Fruit fly (Drosophila melanogaster) whole organism, embryonic: ENCODE data around the gene lama.

ENCODE experiments used
- Asciz ChIP-seq: fragments of 200-800 bp; sonication (Bioruptor generic); optimal IDR thresholded peaks from 2 replicates; lab custom pipeline; 2017; ENCODE audit warnings: missing biosample characterization, mild to moderate bottlenecking, missing genetic modification characterization, missing genetic modification reagents
- Atf6 ChIP-seq: fragments of 200-800 bp; sonication (Bioruptor generic); IDR thresholded peaks from 2 replicates; pipeline ENCODE4 v1.3.6; 2022; ENCODE audit warnings: missing biosample characterization, missing genetic modification characterization
- CG11085 ChIP-seq: fragments of 200-800 bp; sonication (Bioruptor generic); IDR thresholded peaks from 2 replicates; pipeline ENCODE4 v1.3.6; 2022; ENCODE audit warnings: missing biosample characterization, missing genetic modification characterization
- CG12391 ChIP-seq: fragments of 200-800 bp; sonication (Bioruptor generic); optimal IDR thresholded peaks from 3 replicates; lab custom pipeline; 2018; ENCODE audit warnings: missing biosample characterization, mild to moderate bottlenecking, missing genetic modification characterization, moderate library complexity
- CG13624 ChIP-seq: fragments of 200-800 bp; sonication (Bioruptor generic); optimal IDR thresholded peaks from 2 replicates; lab custom pipeline; 2016; ENCODE audit warnings: missing biosample characterization, missing genetic modification characterization
- CG14014 ChIP-seq: fragments of 200-800 bp; sonication (Bioruptor generic); IDR thresholded peaks from 2 replicates; pipeline ENCODE4 v1.3.6; 2022; ENCODE audit warnings: missing biosample characterization, missing genetic modification characterization
- CG14050 ChIP-seq: fragments of 200-800 bp; sonication (Bioruptor generic); IDR thresholded peaks from 3 replicates; pipeline ENCODE4 v1.3.6; 2022; ENCODE audit warnings: missing biosample characterization, missing genetic modification characterization
- CG15514 ChIP-seq: fragments of 200-800 bp; sonication (Bioruptor generic); optimal IDR thresholded peaks from 3 replicates; lab custom pipeline; 2017; ENCODE audit warnings: missing biosample characterization, missing genetic modification characterization, mild to moderate bottlenecking, moderate library complexity, missing genetic modification reagents
- CG16815 ChIP-seq: fragments of 200-800 bp; sonication (Bioruptor generic); optimal IDR thresholded peaks from 3 replicates; lab custom pipeline; 2017; ENCODE audit warnings: missing biosample characterization, mild to moderate bottlenecking, missing genetic modification characterization
- CG17359 ChIP-seq: fragments of 200-800 bp; sonication (Bioruptor generic); optimal IDR thresholded peaks from 3 replicates; lab custom pipeline; 2018; ENCODE audit warnings: missing biosample characterization, mild to moderate bottlenecking, missing genetic modification characterization, moderate library complexity
- CG31388 ChIP-seq: fragments of 200-800 bp; sonication (Bioruptor generic); optimal IDR thresholded peaks from 2 replicates; lab custom pipeline; 2016; ENCODE audit warnings: missing biosample characterization, missing genetic modification characterization
- CG32772 ChIP-seq: fragments of 200-800 bp; sonication (Bioruptor generic); IDR thresholded peaks from 2 replicates; pipeline ENCODE4 v1.3.6; 2022; ENCODE audit warnings: missing biosample characterization, missing genetic modification characterization
- CG8089 ChIP-seq: fragments of 200-800 bp; sonication (Bioruptor generic); optimal IDR thresholded peaks from 3 replicates; lab custom pipeline; 2016; ENCODE audit warnings: missing biosample characterization, missing genetic modification characterization
- CG8290 ChIP-seq, 3 experiments: fragments of 200-800 bp; sonication (Bioruptor generic); optimal IDR thresholded peaks; 2 replicates each; lab custom pipeline; 2016 to 2019; ENCODE audit warnings: missing biosample characterization in 3 of 3, missing genetic modification characterization in 3 of 3, mild to moderate bottlenecking in 2 of 3, moderate library complexity in 1 of 3
- CG8388 ChIP-seq: fragments of 200-800 bp; sonication (Bioruptor generic); optimal IDR thresholded peaks from 2 replicates; lab custom pipeline; 2019; ENCODE audit warnings: missing biosample characterization, mild to moderate bottlenecking, missing genetic modification characterization, moderate library complexity
- Doc2 ChIP-seq: fragments of 200-800 bp; sonication (Bioruptor generic); IDR thresholded peaks from 2 replicates; pipeline ENCODE4 v1.3.6; 2022; ENCODE audit warnings: missing biosample characterization, missing genetic modification characterization
- HLH54F ChIP-seq: fragments of 200-800 bp; sonication (Bioruptor generic); optimal IDR thresholded peaks from 3 replicates; lab custom pipeline; 2016; ENCODE audit warnings: missing biosample characterization, missing genetic modification characterization
- Hmr ChIP-seq: fragments of 200-800 bp; sonication (Bioruptor generic); optimal IDR thresholded peaks from 3 replicates; lab custom pipeline; 2017; ENCODE audit warnings: mild to moderate bottlenecking, missing biosample characterization, missing genetic modification reagents, missing genetic modification characterization
- Mrtf ChIP-seq: fragments of 200-800 bp; sonication (Bioruptor generic); IDR thresholded peaks from 3 replicates; pipeline ENCODE4 v1.3.6; 2022; ENCODE audit warnings: missing biosample characterization, missing genetic modification characterization
- NFAT ChIP-seq: fragments of 200-800 bp; sonication (Bioruptor generic); IDR thresholded peaks from 2 replicates; pipeline ENCODE4 v1.3.6; 2022; ENCODE audit warnings: missing biosample characterization, missing genetic modification characterization
- Ravus ChIP-seq: fragments of 200-800 bp; sonication (Bioruptor generic); IDR thresholded peaks from 2 replicates; pipeline ENCODE4 v1.3.6; 2022; ENCODE audit warnings: missing biosample characterization, missing genetic modification characterization
- Sin3A ChIP-seq: fragments of >200 bp; optimal IDR thresholded peaks from 2 replicates; lab custom pipeline; 2018
- Sox100B ChIP-seq: fragments of 200-800 bp; sonication (Bioruptor generic); optimal IDR thresholded peaks from 3 replicates; lab custom pipeline; 2018; ENCODE audit warnings: missing biosample characterization, mild to moderate bottlenecking, missing genetic modification characterization
- Sox102F ChIP-seq: fragments of 200-800 bp; sonication (Bioruptor generic); optimal IDR thresholded peaks from 2 replicates; lab custom pipeline; 2018; ENCODE audit warnings: missing biosample characterization, mild to moderate bottlenecking, missing genetic modification characterization, moderate library complexity
- al ChIP-seq: fragments of 200-800 bp; sonication (Bioruptor generic); IDR thresholded peaks from 2 replicates; pipeline ENCODE4 v1.3.6; 2022; ENCODE audit warnings: missing biosample characterization, missing genetic modification characterization
- ase ChIP-seq: fragments of 200-800 bp; sonication (Bioruptor generic); IDR thresholded peaks from 3 replicates; pipeline ENCODE4 v1.3.6; 2022; ENCODE audit warnings: missing biosample characterization, missing genetic modification characterization
- chm ChIP-seq: fragments of 200-800 bp; sonication (Bioruptor generic); IDR thresholded peaks from 2 replicates; pipeline ENCODE4 v1.3.6; 2022; ENCODE audit warnings: missing biosample characterization, missing genetic modification characterization
- emc ChIP-seq: fragments of 200-800 bp; sonication (Bioruptor generic); optimal IDR thresholded peaks from 2 replicates; lab custom pipeline; 2016; ENCODE audit warnings: missing biosample characterization, missing genetic modification characterization
- ems ChIP-seq: fragments of 200-800 bp; sonication (Bioruptor generic); optimal IDR thresholded peaks from 3 replicates; lab custom pipeline; 2016; ENCODE audit warnings: missing biosample characterization, missing genetic modification characterization
- eyg ChIP-seq: fragments of 200-800 bp; sonication (Bioruptor generic); optimal IDR thresholded peaks from 3 replicates; lab custom pipeline; 2016; ENCODE audit warnings: missing biosample characterization, missing genetic modification characterization
- fd96Cb ChIP-seq: fragments of 200-800 bp; sonication (Bioruptor generic); optimal IDR thresholded peaks from 2 replicates; lab custom pipeline; 2018; ENCODE audit warnings: missing biosample characterization, mild to moderate bottlenecking, missing genetic modification characterization, moderate library complexity
- ham ChIP-seq: fragments of 200-800 bp; sonication (Bioruptor generic); IDR thresholded peaks from 2 replicates; pipeline ENCODE4 v1.3.6; 2022; ENCODE audit warnings: missing biosample characterization, missing genetic modification characterization
- hb ChIP-seq: fragments of 200-800 bp; sonication (Bioruptor generic); IDR thresholded peaks from 3 replicates; pipeline ENCODE4 v1.3.6; 2022; ENCODE audit warnings: missing biosample characterization, missing genetic modification characterization; ENCODE audit not compliant: partially characterized antibody
- her ChIP-seq: fragments of 200-800 bp; sonication (Bioruptor generic); optimal IDR thresholded peaks from 2 replicates; lab custom pipeline; 2016; ENCODE audit warnings: missing biosample characterization, missing genetic modification characterization
- jing ChIP-seq: fragments of 200-800 bp; sonication (Bioruptor generic); optimal IDR thresholded peaks from 2 replicates; lab custom pipeline; 2018; ENCODE audit warnings: missing biosample characterization, mild to moderate bottlenecking, missing genetic modification characterization
- kay ChIP-seq: fragments of 200-800 bp; sonication (Bioruptor generic); optimal IDR thresholded peaks from 2 replicates; lab custom pipeline; 2016; ENCODE audit warnings: missing biosample characterization, missing genetic modification characterization
- nom ChIP-seq: fragments of 200-800 bp; sonication (Bioruptor generic); optimal IDR thresholded peaks from 2 replicates; lab custom pipeline; 2017; ENCODE audit warnings: missing biosample characterization, missing genetic modification characterization, mild to moderate bottlenecking, moderate library complexity, missing genetic modification reagents
- org-1 ChIP-seq: fragments of 200-800 bp; sonication (Bioruptor generic); optimal IDR thresholded peaks from 2 replicates; lab custom pipeline; 2017; ENCODE audit warnings: missing biosample characterization, missing genetic modification characterization
- pan ChIP-seq, 4 experiments: fragments of >200 bp in 3 of 4; fragments of 200-800 bp in 1 of 4; sonication (Bioruptor generic) in 1 of 4; optimal IDR thresholded peaks in 3 of 4; IDR thresholded peaks in 1 of 4; 2 replicates each; pipeline versions ENCODE4 v1.3.6 to Lab custom; 2017 to 2022; ENCODE audit warnings: missing biosample characterization in 2 of 4, missing genetic modification characterization in 2 of 4, mixed read lengths in 1 of 4
- peb ChIP-seq: fragments of 200-800 bp; sonication (Bioruptor generic); IDR thresholded peaks from 2 replicates; pipeline ENCODE4 v1.3.6; 2022; ENCODE audit warnings: missing biosample characterization, missing genetic modification characterization
- pfk ChIP-seq: fragments of 200-800 bp; sonication (Bioruptor generic); optimal IDR thresholded peaks from 2 replicates; lab custom pipeline; 2018; ENCODE audit warnings: missing biosample characterization, mild to moderate bottlenecking, missing genetic modification characterization, moderate library complexity
- phol ChIP-seq: fragments of 200-800 bp; sonication (Bioruptor generic); optimal IDR thresholded peaks from 3 replicates; lab custom pipeline; 2018; ENCODE audit warnings: missing biosample characterization, mild to moderate bottlenecking, missing genetic modification characterization, moderate library complexity
- pzg ChIP-seq: fragments of 200-800 bp; sonication (Bioruptor generic); optimal IDR thresholded peaks from 3 replicates; lab custom pipeline; 2018; ENCODE audit warnings: missing biosample characterization, mild to moderate bottlenecking, missing genetic modification characterization, moderate library complexity
- scrt ChIP-seq: fragments of 200-800 bp; sonication (Bioruptor generic); optimal IDR thresholded peaks from 2 replicates; lab custom pipeline; 2018; ENCODE audit warnings: missing biosample characterization, mild to moderate bottlenecking, missing genetic modification characterization, moderate library complexity
- tll ChIP-seq, 2 experiments: fragments of 200-800 bp in 1 of 2; fragments of >200 bp in 1 of 2; sonication (Bioruptor generic) in 1 of 2; optimal IDR thresholded peaks; 2 replicates each; lab custom pipeline; 2017 to 2019; ENCODE audit warnings: missing biosample characterization in 2 of 2, missing genetic modification characterization in 2 of 2, mild to moderate bottlenecking in 1 of 2, moderate library complexity in 1 of 2
- wdn ChIP-seq: fragments of 200-800 bp; sonication (Bioruptor generic); IDR thresholded peaks from 2 replicates; pipeline ENCODE4 v1.3.6; 2022; ENCODE audit warnings: missing biosample characterization, missing genetic modification characterization
- yki ChIP-seq: fragments of >200 bp; optimal IDR thresholded peaks from 3 replicates; lab custom pipeline; 2018
- zen ChIP-seq: fragments of 200-800 bp; sonication (Bioruptor generic); optimal IDR thresholded peaks from 3 replicates; lab custom pipeline; 2018; ENCODE audit warnings: missing biosample characterization, mild to moderate bottlenecking, missing genetic modification characterization, moderate library complexity
- zen2 ChIP-seq: fragments of 200-800 bp; sonication (Bioruptor generic); IDR thresholded peaks from 3 replicates; pipeline ENCODE4 v1.3.6; 2022; ENCODE audit warnings: missing biosample characterization, missing genetic modification characterization; ENCODE audit not compliant: partially characterized antibody

The lama gene

DNA sequence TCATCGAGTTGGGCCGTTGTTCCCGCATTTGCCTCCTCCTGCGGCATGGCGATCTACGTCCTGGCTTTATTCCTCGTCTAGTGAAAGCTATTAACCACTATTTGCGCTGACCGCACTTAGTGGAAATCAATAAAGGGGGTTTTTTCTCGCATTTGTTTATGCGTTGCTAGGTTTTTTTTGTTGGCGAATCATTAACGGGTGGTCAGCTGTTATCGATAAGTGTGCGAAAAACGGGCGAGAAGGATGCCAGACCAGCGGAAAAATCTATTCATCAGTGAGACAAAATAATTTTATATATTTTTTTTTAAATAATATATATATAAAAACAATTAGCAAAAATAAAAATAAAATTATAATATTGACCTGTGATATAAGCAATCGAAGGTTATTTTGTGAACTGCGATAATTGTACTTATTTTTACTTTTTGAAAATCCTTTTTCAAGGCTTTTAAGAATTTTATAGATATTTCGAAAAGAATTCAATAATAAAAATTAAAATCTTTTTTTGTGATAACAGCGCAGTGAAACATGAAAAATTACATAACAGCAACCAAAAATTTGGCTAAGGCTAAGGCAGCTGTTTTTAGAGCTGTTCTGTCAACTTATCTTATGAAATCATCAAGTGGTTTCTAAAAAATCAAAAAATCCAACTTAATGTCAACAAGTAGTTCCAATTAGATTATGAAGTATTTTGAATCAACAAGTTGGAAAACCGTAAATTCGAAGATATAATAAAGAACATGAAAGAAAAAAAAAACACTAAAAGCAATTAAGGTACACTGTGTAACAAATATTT lies 3.7 kb upstream of the lama start, which contains the start of gene Klp64D (continued):
- peak; percentile 67 for TF ChIP-seq zen (tag; lab: Kevin White, UChicago)
- TF ChIP-seq Sox100B (GFP tag; lab: Kevin White, UChicago): peak; percentile 19
- no peak for TF ChIP-seq Atf6 (GFP tag; lab: Robert Waterston, UW)
- no peak for TF ChIP-seq hb
- TF ChIP-seq nom (GFP tag; lab: Kevin White, UChicago): no peak
- no peak for TF ChIP-seq tll (GFP tag; optimal IDR thresholded peaks at IDR 0.05; lab: Kevin White, UChicago)
- no peak for TF ChIP-seq emc (GFP tag; lab: Kevin White, UChicago)
- no peak for TF ChIP-seq CG13624 (GFP tag; lab: Kevin White, UChicago)
- peak; percentile 40 for TF ChIP-seq pzg (GFP tag; lab: Kevin White, UChicago)
- no peak for TF ChIP-seq Doc2
- TF ChIP-seq CG15514: peak; percentile 51
- TF ChIP-seq Sox102F (GFP tag; lab: Kevin White, UChicago): peak; percentile 19
- no peak for TF ChIP-seq HLH54F (GFP tag; lab: Kevin White, UChicago)
- peak; percentile 44; the same call in 1 of the 2 replicates for TF ChIP-seq CG32772 (GFP tag; lab: Robert Waterston, UW)
- TF ChIP-seq CG8388: no peak
- peak; percentile 10; the same call in 1 of the 2 replicates for TF ChIP-seq CG14014 (GFP tag; lab: Robert Waterston, UW)
- no peak for TF ChIP-seq her
- no peak for TF ChIP-seq CG8089 (GFP tag; lab: Kevin White, UChicago)
- no peak for TF ChIP-seq al (GFP tag; lab: Robert Waterston, UW)
- TF ChIP-seq jing (GFP tag; lab: Kevin White, UChicago): no peak
- no peak for TF ChIP-seq yki (lab: Kevin White, UChicago)
- TF ChIP-seq wdn (GFP tag; lab: Robert Waterston, UW): no peak
- TF ChIP-seq ase (GFP tag; lab: Robert Waterston, UW): no peak
- TF ChIP-seq Asciz (GFP tag; lab: Kevin White, UChicago): no peak
- no peak for TF ChIP-seq peb (GFP tag; lab: Robert Waterston, UW)
- no peak for TF ChIP-seq ham
- TF ChIP-seq CG8290 (GFP tag; optimal IDR thresholded peaks at IDR 0.05; lab: Kevin White, UChicago): no peak
- peak in 1 of 2 experiments; percentile 3 for TF ChIP-seq CG8290 (tag; optimal IDR thresholded peaks at IDR 0.05; lab: Kevin White, UChicago)
- TF ChIP-seq CG31388 (GFP tag; lab: Kevin White, UChicago): no peak
- no peak for TF ChIP-seq Sin3A (lab: Kevin White, UChicago)
- TF ChIP-seq zen2 (GFP tag; lab: Robert Waterston, UW): no peak
- no peak for TF ChIP-seq eyg
- no peak for TF ChIP-seq NFAT (GFP tag; lab: Robert Waterston, UW)
- TF ChIP-seq CG17359: no peak
- TF ChIP-seq phol (tag; lab: Kevin White, UChicago): peak; percentile 26
- TF ChIP-seq scrt (GFP tag; lab: Kevin White, UChicago): no peak
- TF ChIP-seq pfk: no peak
- TF ChIP-seq fd96Cb (tag; lab: Kevin White, UChicago): no peak
- no peak for TF ChIP-seq pan (optimal IDR thresholded peaks at IDR 0.05; lab: Kevin White, UChicago)
- TF ChIP-seq pan (GFP tag; optimal IDR thresholded peaks at IDR 0.05 in 1 of 2, IDR thresholded peaks at IDR 0.05 in 1 of 2): peak in 1 of 2 experiments; percentile 6
- no peak for TF ChIP-seq kay (GFP tag; lab: Kevin White, UChicago)
- TF ChIP-seq org-1 (GFP tag; lab: Kevin White, UChicago): no peak
- TF ChIP-seq Mrtf (GFP tag; lab: Robert Waterston, UW): no peak
- no peak for TF ChIP-seq ems (GFP tag; lab: Kevin White, UChicago)
- TF ChIP-seq Hmr (GFP tag; lab: Kevin White, UChicago): peak; percentile 3
- TF ChIP-seq CG12391: peak; percentile 50
- no peak for TF ChIP-seq chm
- no peak for TF ChIP-seq CG11085 (GFP tag; lab: Robert Waterston, UW)
- no peak for TF ChIP-seq CG14050 (GFP tag; lab: Robert Waterston, UW)
- no peak for TF ChIP-seq Ravus (GFP tag; lab: Robert Waterston, UW)
- TF ChIP-seq CG16815: no peak
